Worm (Caenorhabditis elegans) whole organism, young adult: Measurements from ENCODE around the gene hsp-12.2.

ENCODE experiments used
- B0019.2 ChIP-seq: fragments of 200-800 bp; sonication (Bioruptor generic); conservative IDR thresholded peaks from 2 replicates; pipeline ENCODE4 v1.3.6; 2022; ENCODE audit warnings: missing genetic modification reagents, missing genetic modification characterization, missing compliant biosample characterization
- B0336.3 ChIP-seq: fragments of 200-800 bp; sonication (Bioruptor generic); IDR thresholded peaks from 2 replicates; pipeline ENCODE4 v1.3.6; 2022; ENCODE audit warnings: missing genetic modification characterization, missing compliant biosample characterization
- F22D6.2 ChIP-seq: sonication (generic microtip); optimal IDR thresholded peaks from 2 replicates; lab custom pipeline; 2016; ENCODE audit warnings: mild to moderate bottlenecking, missing genetic modification characterization, missing compliant biosample characterization
- F23B12.7 ChIP-seq: sonication (generic microtip); optimal IDR thresholded peaks from 2 replicates; lab custom pipeline; 2017; ENCODE audit warnings: missing genetic modification characterization, mild to moderate bottlenecking, missing compliant biosample characterization, antibody characterized with exemption, moderate library complexity; ENCODE audit not compliant: insufficient read depth
- F39B2.1 ChIP-seq: fragments of 200-800 bp; sonication (Bioruptor generic); IDR thresholded peaks from 2 replicates; pipeline ENCODE4 v1.3.6; 2022; ENCODE audit warnings: missing genetic modification reagents, missing genetic modification characterization, missing compliant biosample characterization
- F49E8.2 ChIP-seq: sonication (generic microtip); optimal IDR thresholded peaks from 3 replicates; lab custom pipeline; 2017; ENCODE audit warnings: missing genetic modification characterization, mild to moderate bottlenecking, missing compliant biosample characterization, antibody characterized with exemption, moderate library complexity; ENCODE audit not compliant: insufficient read depth
- F57C9.4 ChIP-seq: sonication (generic microtip); optimal IDR thresholded peaks from 2 replicates; lab custom pipeline; 2017; ENCODE audit warnings: mild to moderate bottlenecking, missing genetic modification characterization, missing compliant biosample characterization
- K11D2.4 ChIP-seq: fragments of 200-800 bp; sonication (Bioruptor generic); IDR thresholded peaks from 2 replicates; pipeline ENCODE4 v1.3.6; 2022; ENCODE audit warnings: missing genetic modification reagents, missing genetic modification characterization, missing compliant biosample characterization
- T07F8.4 ChIP-seq: sonication (generic microtip); optimal IDR thresholded peaks from 2 replicates; lab custom pipeline; 2016; ENCODE audit warnings: mild to moderate bottlenecking, missing genetic modification characterization, moderate library complexity, missing compliant biosample characterization
- T26A5.8 ChIP-seq: sonication (generic microtip); optimal IDR thresholded peaks from 2 replicates; lab custom pipeline; 2016; ENCODE audit warnings: missing genetic modification characterization, missing compliant biosample characterization
- Y56A3A.18 ChIP-seq: fragments of 200-800 bp; sonication (Bioruptor generic); IDR thresholded peaks from 2 replicates; pipeline ENCODE4 v1.3.6; 2022; ENCODE audit warnings: missing genetic modification reagents, missing genetic modification characterization, missing compliant biosample characterization
- Y95B8A.8 ChIP-seq: fragments of 200-800 bp; sonication (Bioruptor generic); IDR thresholded peaks from 2 replicates; pipeline ENCODE4 v1.3.6; 2022; ENCODE audit warnings: missing genetic modification reagents, missing genetic modification characterization, missing compliant biosample characterization
- akir-1 ChIP-seq: fragments of 200-800 bp; sonication (Bioruptor generic); optimal IDR thresholded peaks from 2 replicates; lab custom pipeline; 2018; ENCODE audit warnings: mild to moderate bottlenecking, missing genetic modification characterization, moderate library complexity, missing compliant biosample characterization
- ama-1 ChIP-seq, 3 experiments: fragments of 150-350 bp in 1 of 3; sonication (generic microtip) in 2 of 3; optimal IDR thresholded peaks; 2 replicates each; lab custom pipeline; 2014 to 2018; ENCODE audit warnings: missing biosample characterization in 2 of 3, missing genetic modification characterization in 2 of 3, missing genetic modification reagents in 2 of 3
- athp-1 ChIP-seq: sonication (generic microtip); optimal IDR thresholded peaks from 2 replicates; lab custom pipeline; 2017; ENCODE audit warnings: mild to moderate bottlenecking, missing genetic modification characterization, missing compliant biosample characterization
- attf-3 ChIP-seq: fragments of 200-800 bp; sonication (Bioruptor generic); conservative IDR thresholded peaks from 2 replicates; pipeline ENCODE4 v1.3.6; 2022; ENCODE audit warnings: missing genetic modification reagents, missing genetic modification characterization, missing compliant biosample characterization
- attf-5 ChIP-seq: fragments of 200-800 bp; sonication (Bioruptor generic); optimal IDR thresholded peaks from 2 replicates; lab custom pipeline; 2018; ENCODE audit warnings: mild to moderate bottlenecking, missing genetic modification characterization, missing compliant biosample characterization
- attf-6 ChIP-seq: fragments of 200-800 bp; sonication (Bioruptor generic); IDR thresholded peaks from 2 replicates; pipeline ENCODE4 v1.3.6; 2022; ENCODE audit warnings: missing genetic modification reagents, missing genetic modification characterization, missing compliant biosample characterization
- bed-2 ChIP-seq: fragments of 200-800 bp; sonication (Bioruptor generic); IDR thresholded peaks from 2 replicates; pipeline ENCODE4 v1.3.6; 2022; ENCODE audit warnings: missing genetic modification reagents, missing genetic modification characterization, missing compliant biosample characterization
- cebp-1 ChIP-seq, 2 experiments: fragments of 200-800 bp in 1 of 2; sonication (Bioruptor generic) in 1 of 2; sonication (generic microtip) in 1 of 2; IDR thresholded peaks in 1 of 2; optimal IDR thresholded peaks in 1 of 2; 2 replicates each; pipeline versions ENCODE4 v1.3.6 to Lab custom; 2017 to 2022; ENCODE audit warnings: missing compliant biosample characterization in 2 of 2, missing genetic modification characterization in 2 of 2, mild to moderate bottlenecking in 1 of 2, missing genetic modification reagents in 1 of 2, moderate library complexity in 1 of 2
- cebp-2 ChIP-seq: fragments of 200-800 bp; sonication (Bioruptor generic); IDR thresholded peaks from 2 replicates; pipeline ENCODE4 v1.3.6; 2022; ENCODE audit warnings: missing genetic modification characterization, missing compliant biosample characterization
- dox-1 ChIP-seq: fragments of 200-800 bp; sonication (Bioruptor generic); IDR thresholded peaks from 2 replicates; pipeline ENCODE4 v1.3.6; 2022; ENCODE audit warnings: missing genetic modification reagents, missing genetic modification characterization, missing compliant biosample characterization
- fkh-3 ChIP-seq: sonication (generic microtip); optimal IDR thresholded peaks from 2 replicates; lab custom pipeline; 2016; ENCODE audit warnings: mild to moderate bottlenecking, missing genetic modification characterization, missing compliant biosample characterization
- gei-17 ChIP-seq: fragments of 200-800 bp; sonication (Bioruptor generic); optimal IDR thresholded peaks from 2 replicates; lab custom pipeline; 2018; ENCODE audit warnings: mild to moderate bottlenecking, missing genetic modification characterization, missing compliant biosample characterization
- him-1 ChIP-seq: sonication (generic microtip); optimal IDR thresholded peaks from 2 replicates; lab custom pipeline; 2016; ENCODE audit warnings: missing genotype, missing genetic modification reagents, missing genetic modification characterization, missing compliant biosample characterization
- hmg-1.2 ChIP-seq: fragments of 200-800 bp; sonication (Bioruptor generic); IDR thresholded peaks from 2 replicates; pipeline ENCODE4 v1.3.6; 2022; ENCODE audit warnings: missing genetic modification reagents, missing genetic modification characterization, missing compliant biosample characterization
- hsf-1 ChIP-seq: fragments of 200-800 bp; sonication (Bioruptor generic); IDR thresholded peaks from 2 replicates; pipeline ENCODE4 v1.3.6; 2022; ENCODE audit warnings: missing genetic modification reagents, missing genetic modification characterization, missing compliant biosample characterization
- let-526 ChIP-seq: fragments of 200-800 bp; sonication (Bioruptor generic); IDR thresholded peaks from 2 replicates; pipeline ENCODE4 v1.3.6; 2022; ENCODE audit warnings: missing genetic modification reagents, missing genetic modification characterization, missing compliant biosample characterization
- let-607 ChIP-seq, 2 experiments: fragments of 200-800 bp in 1 of 2; sonication (Bioruptor generic) in 1 of 2; sonication (generic microtip) in 1 of 2; optimal IDR thresholded peaks; 2 replicates each; lab custom pipeline; 2016 to 2018; ENCODE audit warnings: mild to moderate bottlenecking in 2 of 2, missing compliant biosample characterization in 2 of 2, missing genetic modification characterization in 2 of 2, moderate library complexity in 2 of 2, missing genotype in 1 of 2
- lin-35 ChIP-seq, 3 experiments: fragments of 150-350 bp in 2 of 3; sonication (generic microtip) in 1 of 3; optimal IDR thresholded peaks; 2 replicates each; lab custom pipeline; 2014 to 2018; ENCODE audit warnings: missing biosample characterization in 3 of 3, missing genetic modification characterization in 3 of 3, missing genetic modification reagents in 3 of 3
- lin-54 ChIP-seq: fragments of 200-800 bp; sonication (Bioruptor generic); optimal IDR thresholded peaks from 2 replicates; lab custom pipeline; 2018; ENCODE audit warnings: mild to moderate bottlenecking, missing genetic modification characterization, missing compliant biosample characterization
- madf-10 ChIP-seq: sonication (generic microtip); optimal IDR thresholded peaks from 2 replicates; lab custom pipeline; 2016; ENCODE audit warnings: mild to moderate bottlenecking, missing genetic modification characterization, missing compliant biosample characterization
- mcd-1 ChIP-seq: fragments of 200-800 bp; sonication (Bioruptor generic); IDR thresholded peaks from 2 replicates; pipeline ENCODE4 v1.3.6; 2022; ENCODE audit warnings: missing genetic modification reagents, missing genetic modification characterization, missing compliant biosample characterization
- mxl-1 ChIP-seq: sonication (generic microtip); optimal IDR thresholded peaks from 2 replicates; lab custom pipeline; 2016; ENCODE audit warnings: missing genetic modification characterization, missing compliant biosample characterization
- nhr-179 ChIP-seq: sonication (generic microtip); optimal IDR thresholded peaks from 2 replicates; lab custom pipeline; 2016; ENCODE audit warnings: mild to moderate bottlenecking, missing genetic modification characterization, missing compliant biosample characterization
- nhr-27 ChIP-seq: fragments of 200-800 bp; sonication (Bioruptor generic); optimal IDR thresholded peaks from 2 replicates; lab custom pipeline; 2018; ENCODE audit warnings: mild to moderate bottlenecking, missing genetic modification characterization, moderate library complexity, missing compliant biosample characterization
- nhr-80 ChIP-seq: sonication (generic microtip); optimal IDR thresholded peaks from 2 replicates; lab custom pipeline; 2016; ENCODE audit warnings: missing genetic modification characterization, missing compliant biosample characterization
- pbrm-1 ChIP-seq: fragments of 200-800 bp; sonication (Bioruptor generic); IDR thresholded peaks from 2 replicates; pipeline ENCODE4 v1.3.6; 2022; ENCODE audit warnings: missing genetic modification reagents, missing genetic modification characterization, missing compliant biosample characterization
- rec-8 ChIP-seq, 2 experiments: sonication (generic microtip); optimal IDR thresholded peaks; 2 replicates each; lab custom pipeline; 2016; ENCODE audit warnings: mild to moderate bottlenecking in 2 of 2, missing genetic modification characterization in 2 of 2, missing genetic modification reagents in 2 of 2, missing genotype in 2 of 2, missing biosample characterization in 1 of 2, missing compliant biosample characterization in 1 of 2, moderate library complexity in 1 of 2
- sdz-38 ChIP-seq: sonication (generic microtip); optimal IDR thresholded peaks from 2 replicates; lab custom pipeline; 2016; ENCODE audit warnings: missing genotype, missing genetic modification characterization, missing compliant biosample characterization
- tbp1 ChIP-seq: fragments of 200-800 bp; sonication (Bioruptor generic); optimal IDR thresholded peaks from 2 replicates; lab custom pipeline; 2018; ENCODE audit warnings: mild to moderate bottlenecking, missing genetic modification characterization, missing compliant biosample characterization
- zfh-2 ChIP-seq: fragments of 200-800 bp; sonication (Bioruptor generic); conservative IDR thresholded peaks from 2 replicates; pipeline ENCODE4 v1.3.6; 2022; ENCODE audit warnings: missing genetic modification reagents, missing genetic modification characterization, missing compliant biosample characterization
- ztf-22 ChIP-seq: fragments of 200-800 bp; sonication (Bioruptor generic); optimal IDR thresholded peaks from 2 replicates; lab custom pipeline; 2018; ENCODE audit warnings: mild to moderate bottlenecking, missing genetic modification characterization, moderate library complexity, missing compliant biosample characterization
- ztf-3 ChIP-seq: fragments of 200-800 bp; sonication (Bioruptor generic); optimal IDR thresholded peaks from 2 replicates; lab custom pipeline; 2018; ENCODE audit warnings: mild to moderate bottlenecking, missing genetic modification characterization, missing compliant biosample characterization

Gene hsp-12.2

ce11 chrIII:8125234-8125633 is 12.6 kb upstream of the hsp-12.2 start (continued):
- TF ChIP-seq madf-10, result no peak
- no peak for TF ChIP-seq athp-1
- peak; percentile 91 for TF ChIP-seq hmg-1.2 (GFP tag; lab: Robert Waterston, UW)
- peak in 1 of 3 experiments; percentile 20 for TF ChIP-seq lin-35 (GFP tag; optimal IDR thresholded peaks at IDR 0.05; lab: Kevin White, UChicago)
- TF ChIP-seq pbrm-1, result no peak
- TF ChIP-seq attf-3 (GFP tag; lab: Robert Waterston, UW), result no peak
- TF ChIP-seq Y95B8A.8 (GFP tag; lab: Robert Waterston, UW), result no peak
- no peak for TF ChIP-seq gei-17 (GFP tag; lab: Kevin White, UChicago)
- TF ChIP-seq fkh-3 (tag; lab: Kevin White, UChicago), result no peak
- no peak for TF ChIP-seq bed-2 (GFP tag; lab: Robert Waterston, UW)
- TF ChIP-seq B0019.2 (GFP tag; lab: Robert Waterston, UW), result no peak
- no peak for TF ChIP-seq sdz-38 (tag; lab: Kevin White, UChicago)
- no peak for TF ChIP-seq F57C9.4 (tag; lab: Kevin White, UChicago)
- TF ChIP-seq attf-6, result no peak
- peak; percentile 40 for TF ChIP-seq nhr-80
- TF ChIP-seq dox-1 (GFP tag; lab: Robert Waterston, UW), result no peak
- no peak for TF ChIP-seq ama-1 (optimal IDR thresholded peaks at IDR 0.05; lab: Kevin White, UChicago)
- TF ChIP-seq ama-1 (GFP tag; optimal IDR thresholded peaks at IDR 0.05; lab: Kevin White, UChicago), result no peak
- TF ChIP-seq F49E8.2 (tag; lab: Kevin White, UChicago), result no peak
- no peak for TF ChIP-seq T26A5.8 (tag; lab: Kevin White, UChicago)
- TF ChIP-seq let-526 (GFP tag; lab: Robert Waterston, UW), result no peak
- no peak for TF ChIP-seq B0336.3 (GFP tag; lab: Robert Waterston, UW)
- no peak for TF ChIP-seq mxl-1 (tag; lab: Kevin White, UChicago)
- TF ChIP-seq let-607 (tag; optimal IDR thresholded peaks at IDR 0.05; lab: Kevin White, UChicago), result no peak
- TF ChIP-seq mcd-1 (GFP tag; lab: Robert Waterston, UW), result no peak
- TF ChIP-seq, all 124 proteins: peak for 9

- no peak for TF ChIP-seq F23B12.7
- TF ChIP-seq attf-5 (GFP tag; lab: Kevin White, UChicago), result peak; percentile 25
- TF ChIP-seq ztf-22 (GFP tag; lab: Kevin White, UChicago), result no peak
- no peak for TF ChIP-seq cebp-1 (GFP tag; IDR thresholded peaks at IDR 0.05; lab: Robert Waterston, UW)
- peak; percentile 18 for TF ChIP-seq cebp-1 (tag; optimal IDR thresholded peaks at IDR 0.05; lab: Kevin White, UChicago)
- TF ChIP-seq him-1 (tag; lab: Kevin White, UChicago), result peak; percentile 37
- 0 out of 2 replicates have a peak, but pooled peaks have one; percentile 24 for TF ChIP-seq K11D2.4 (GFP tag; lab: Robert Waterston, UW)
- no peak for TF ChIP-seq Y95B8A.8 (GFP tag; lab: Robert Waterston, UW)
- peak; percentile 49 for TF ChIP-seq nhr-80
- peak; percentile 68; the same call in 1 of the 2 replicates for TF ChIP-seq hmg-1.2 (GFP tag; lab: Robert Waterston, UW)
- peak; percentile 77 for TF ChIP-seq zfh-2 (GFP tag; lab: Robert Waterston, UW)
- no peak for TF ChIP-seq F57C9.4 (tag; lab: Kevin White, UChicago)
- no peak for TF ChIP-seq tbp1 (GFP tag; lab: Kevin White, UChicago)
These were observed 10.9 kb upstream of the hsp-12.2 start for ce11 chrIII:8126978-8127377.

- no peak for TF ChIP-seq T07F8.4
- TF ChIP-seq tbp1 (GFP tag; lab: Kevin White, UChicago), result peak; percentile 32
- no peak for TF ChIP-seq gei-17 (GFP tag; lab: Kevin White, UChicago)
- TF ChIP-seq nhr-80, result no peak
- no peak for TF ChIP-seq nhr-27
- TF ChIP-seq ztf-3, result no peak
- no peak for TF ChIP-seq F22D6.2 (tag; lab: Kevin White, UChicago)
- TF ChIP-seq akir-1 (GFP tag; lab: Kevin White, UChicago), result no peak
- TF ChIP-seq rec-8 (tag; optimal IDR thresholded peaks at IDR 0.05; lab: Kevin White, UChicago), result peak in 1 of 2 experiments; percentile 5
- 0 out of 2 replicates have a peak, but pooled peaks have one; percentile 54 for TF ChIP-seq Y56A3A.18 (GFP tag; lab: Robert Waterston, UW)
- TF ChIP-seq lin-54 (GFP tag; lab: Kevin White, UChicago), result peak; percentile 37
- TF ChIP-seq ama-1 (optimal IDR thresholded peaks at IDR 0.05; lab: Kevin White, UChicago), result no peak
- peak in 1 of 2 experiments; percentile 35 for TF ChIP-seq ama-1 (GFP tag; optimal IDR thresholded peaks at IDR 0.05; lab: Kevin White, UChicago)
- no peak for TF ChIP-seq nhr-179 (tag; lab: Kevin White, UChicago)
- peak; percentile 74 for TF ChIP-seq hsf-1
- TF ChIP-seq cebp-2 (GFP tag; lab: Robert Waterston, UW), result no peak
- peak; percentile 78; the same call in 1 of the 2 replicates for TF ChIP-seq F39B2.1
These were observed 8.7 kb upstream of the hsp-12.2 start for ce11 chrIII:8129195-8129594.
